Fruit fly (Drosophila melanogaster): ENCODE results near the gene EMC3.

DNA sequence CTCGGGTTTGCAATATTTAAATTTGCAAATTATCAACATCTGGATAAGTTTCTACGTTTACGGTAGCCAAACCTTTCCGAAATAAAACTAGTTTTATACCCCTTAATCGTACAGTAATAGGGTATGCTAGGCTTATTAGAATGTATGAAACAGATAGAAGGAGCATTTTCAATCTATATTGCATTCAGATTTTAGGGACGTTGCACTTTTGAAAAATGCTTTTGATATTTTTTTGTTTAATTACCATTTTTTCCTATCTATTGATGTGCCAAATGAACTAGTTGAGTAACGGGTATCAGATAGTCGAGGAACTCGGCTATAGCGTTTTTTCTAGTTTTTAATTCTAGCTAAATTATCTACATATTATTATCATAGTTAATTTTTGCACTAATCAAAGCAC, 49.3 kb downstream of the EMC3 start:
- TF ChIP-seq CG11617 (GFP tag; optimal IDR thresholded peaks at IDR 0.05) (no peak), CG1620 (GFP tag; optimal IDR thresholded peaks at IDR 0.05) (no peak), cnc (optimal IDR thresholded peaks at IDR 0.05) (no peak), CG7045 (GFP tag; optimal IDR thresholded peaks at IDR 0.05) (no peak), CG33017 (tag; optimal IDR thresholded peaks at IDR 0.05) (no peak), CG14711 (tag; optimal IDR thresholded peaks at IDR 0.05) (no peak), tj (GFP tag; optimal IDR thresholded peaks at IDR 0.05) (no peak), ovo (GFP tag; optimal IDR thresholded peaks at IDR 0.05) (no peak), CG7101 (tag; optimal IDR thresholded peaks at IDR 0.05) (no peak), CG5204 (GFP tag; optimal IDR thresholded peaks at IDR 0.05) (no peak)

Measured in whole organism, adult.